Worm (Caenorhabditis elegans): ENCODE results near the gene B0281.4.
A peak's percentile ranks its signal among the peaks of the same experiment; 100 is the strongest.

The B0281.4 gene

DNA sequence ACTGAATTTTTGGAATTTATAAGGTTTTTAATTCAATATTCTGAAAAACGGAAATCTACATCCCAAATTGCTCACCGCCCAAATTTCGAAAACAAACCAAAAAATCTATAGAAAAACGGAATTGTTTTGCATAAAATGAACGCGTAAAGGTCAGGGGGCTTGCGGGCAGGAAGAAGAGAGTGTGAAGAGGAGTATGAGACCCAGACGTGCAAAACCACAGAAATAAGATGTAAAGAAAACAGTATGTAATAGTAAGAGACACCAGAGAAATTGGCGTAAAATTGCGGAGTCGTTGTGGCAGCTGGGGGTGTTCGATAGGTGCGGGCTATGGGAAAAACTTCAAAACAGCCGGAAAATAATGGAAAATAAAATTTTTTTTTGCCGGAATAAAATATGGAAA lies 42.3 kb upstream of the B0281.4 start (continued):
- TF ChIP-seq nhr-76 (tag; optimal IDR thresholded peaks at IDR 0.05) (no peak), hmg-1.1 (GFP tag; IDR thresholded peaks at IDR 0.05) (0 out of 2 replicates have a peak, but pooled peaks have one; percentile 23), nhr-102 (tag; optimal IDR thresholded peaks at IDR 0.05) (no peak), daf-12 (tag; optimal IDR thresholded peaks at IDR 0.05) (no peak), ceh-62 (tag; optimal IDR thresholded peaks at IDR 0.05) (no peak), Y5F2A.4 (GFP tag; optimal IDR thresholded peaks at IDR 0.05) (no peak), R02D3.7 (tag; optimal IDR thresholded peaks at IDR 0.05) (peak; percentile 23), mes-2 (tag; optimal IDR thresholded peaks at IDR 0.05; ENCODE audit: poor library complexity, severe bottlenecking) (peak; percentile 12), lin-13 (GFP tag; optimal IDR thresholded peaks at IDR 0.05) (no peak), snpc-1.2 (GFP tag; IDR thresholded peaks at IDR 0.05) (no peak)

- TF ChIP-seq dve-1 (tag; optimal IDR thresholded peaks at IDR 0.05; ENCODE audit: insufficient read depth) (no peak), ctbp-1 (GFP tag; IDR thresholded peaks at IDR 0.05) (no peak), nhr-42 (GFP tag; IDR thresholded peaks at IDR 0.05) (no peak), unc-62 (GFP tag; optimal IDR thresholded peaks at IDR 0.05 in 1 of 2) (peak in 1 of 2 experiments; percentile 19), unc-62 (tag; optimal IDR thresholded peaks at IDR 0.05) (no peak)
Measured at ce11 chrII:2336177-2336576, 37.5 kb upstream of the B0281.4 start.

ce11 chrII:2335572-2335971 lies 36.9 kb upstream of the B0281.4 start, which contains the start of gene F43C11.7:
F43C11.7 (plus strand) TSS chrII:2335897.
- peak; percentile 58 for TF ChIP-seq hlh-11 (tag; optimal IDR thresholded peaks at IDR 0.05)
- TF ChIP-seq pha-4 (GFP tag; IDR thresholded peaks at IDR 0.05) = no peak
- TF ChIP-seq pha-4 (tag; optimal IDR thresholded peaks at IDR 0.05) = no peak
- TF ChIP-seq pqm-1 (tag; optimal IDR thresholded peaks at IDR 0.05) = peak; percentile 80
- peak; percentile 56 for TF ChIP-seq dve-1 (tag; optimal IDR thresholded peaks at IDR 0.05; ENCODE audit: insufficient read depth)
- peak; percentile 82 for TF ChIP-seq nhr-28 (tag; optimal IDR thresholded peaks at IDR 0.05)
- no peak for TF ChIP-seq daf-12 (tag; optimal IDR thresholded peaks at IDR 0.05)
- no peak for TF ChIP-seq dmd-8 (GFP tag; IDR thresholded peaks at IDR 0.05)
- TF ChIP-seq php-3 (GFP tag; IDR thresholded peaks at IDR 0.05) = 0 out of 2 replicates have a peak, but pooled peaks have one; percentile 19
- no peak for TF ChIP-seq nhr-102 (tag; optimal IDR thresholded peaks at IDR 0.05)
- no peak for TF ChIP-seq madf-9 (GFP tag; conservative IDR thresholded peaks at IDR 0.05)
- no peak for TF ChIP-seq nhr-6 (tag; optimal IDR thresholded peaks at IDR 0.05)
- TF ChIP-seq ZK337.2 (GFP tag; IDR thresholded peaks at IDR 0.05) = no peak
- TF ChIP-seq dmd-6 (GFP tag; IDR thresholded peaks at IDR 0.05) = peak; percentile 71
- TF ChIP-seq unc-39 (tag; optimal IDR thresholded peaks at IDR 0.05) = no peak
- peak; percentile 52 for TF ChIP-seq hlh-30 (tag; optimal IDR thresholded peaks at IDR 0.05; ENCODE audit: insufficient read depth)
- TF ChIP-seq nhr-77 (tag; optimal IDR thresholded peaks at IDR 0.05) = peak; percentile 69
- no peak for TF ChIP-seq mxl-3 (GFP tag; optimal IDR thresholded peaks at IDR 0.05)
- TF ChIP-seq Y75B8A.6 (GFP tag; IDR thresholded peaks at IDR 0.05) = no peak
- no peak for TF ChIP-seq daf-16 (GFP tag; optimal IDR thresholded peaks at IDR 0.05)
- TF ChIP-seq daf-16 (tag; optimal IDR thresholded peaks at IDR 0.05) = peak; percentile 63
- TF ChIP-seq mdl-1 (tag; optimal IDR thresholded peaks at IDR 0.05) = peak in 1 of 2 experiments; percentile 35
- TF ChIP-seq ceh-20 (GFP tag; IDR thresholded peaks at IDR 0.05) = no peak
- no peak for TF ChIP-seq ceh-28 (tag; optimal IDR thresholded peaks at IDR 0.05)

ce11 chrII:2332220-2332619 lies 33.6 kb upstream of the B0281.4 start, which contains the start of gene F43C11.8:
F43C11.8 (plus strand) TSS chrII:2332520.
- no peak for TF ChIP-seq R02D3.7 (tag; optimal IDR thresholded peaks at IDR 0.05)
- TF ChIP-seq ces-1 (GFP tag; optimal IDR thresholded peaks at IDR 0.05) = no peak
- no peak for TF ChIP-seq dmd-6 (GFP tag; IDR thresholded peaks at IDR 0.05)
- no peak for TF ChIP-seq daf-16 (GFP tag; optimal IDR thresholded peaks at IDR 0.05)
- TF ChIP-seq daf-16 (tag; optimal IDR thresholded peaks at IDR 0.05) = peak; percentile 11
- TF ChIP-seq F37D6.2 (tag; optimal IDR thresholded peaks at IDR 0.05) = no peak

Data from whole organism, L4 larva.